Worm (Caenorhabditis elegans) whole organism, L4 larva: ENCODE measurements around the gene T06D8.9.

Experiments
- ceh-44 ChIP-seq: fragments of 200-800 bp; sonication (Bioruptor generic); IDR thresholded peaks from 2 replicates; pipeline ENCODE4 v1.3.6; 2022; ENCODE audit warnings: missing genetic modification reagents, missing genetic modification characterization, missing compliant biosample characterization
- hlh-30 ChIP-seq: sonication (generic microtip); optimal IDR thresholded peaks from 2 replicates; lab custom pipeline; 2017; ENCODE audit warnings: antibody characterized with exemption, mild to moderate bottlenecking, missing genetic modification characterization, missing compliant biosample characterization; ENCODE audit not compliant: insufficient read depth
- lin-15B ChIP-seq: fragments of 150-350 bp; sonication (generic microtip); optimal IDR thresholded peaks from 3 replicates; lab custom pipeline; 2014; ENCODE audit warnings: missing biosample characterization, missing genetic modification characterization
- lsy-2 ChIP-seq, 2 experiments: fragments of 150-350 bp in 1 of 2; sonication (generic microtip) in 1 of 2; optimal IDR thresholded peaks; 2 replicates each; lab custom pipeline; 2014 to 2017; ENCODE audit warnings: missing biosample characterization in 2 of 2, missing genetic modification characterization in 2 of 2
- mdt-29 ChIP-seq: fragments of 200-800 bp; sonication (Bioruptor generic); IDR thresholded peaks from 2 replicates; pipeline ENCODE4 v1.3.6; 2022; ENCODE audit warnings: missing genetic modification reagents, missing genetic modification characterization, missing compliant biosample characterization
- mep-1 ChIP-seq: fragments of 150-350 bp; sonication (generic microtip); optimal IDR thresholded peaks from 3 replicates; lab custom pipeline; 2014; ENCODE audit warnings: missing biosample characterization, missing genetic modification characterization
- nhr-28 ChIP-seq: fragments of 150-350 bp; optimal IDR thresholded peaks from 2 replicates; lab custom pipeline; 2014; ENCODE audit warnings: missing biosample characterization, missing genetic modification characterization
- nhr-41 ChIP-seq: fragments of 200-800 bp; sonication (Bioruptor generic); IDR thresholded peaks from 2 replicates; pipeline ENCODE4 v1.3.6; 2022; ENCODE audit warnings: missing genetic modification reagents, missing genetic modification characterization, missing compliant biosample characterization
- nhr-76 ChIP-seq: fragments of 150-350 bp; optimal IDR thresholded peaks from 2 replicates; lab custom pipeline; 2014; ENCODE audit warnings: missing biosample characterization, missing genetic modification characterization
- skn-1 ChIP-seq: fragments of 150-350 bp; optimal IDR thresholded peaks from 2 replicates; lab custom pipeline; 2014; ENCODE audit warnings: missing biosample characterization, missing genetic modification characterization
- vab-7 ChIP-seq: fragments of 200-800 bp; sonication (Bioruptor generic); IDR thresholded peaks from 2 replicates; pipeline ENCODE4 v1.3.6; 2022; ENCODE audit warnings: missing genetic modification reagents, missing genetic modification characterization, missing compliant biosample characterization
- zfp-2 ChIP-seq: sonication (generic microtip); optimal IDR thresholded peaks from 2 replicates; lab custom pipeline; 2016; ENCODE audit warnings: mild to moderate bottlenecking, missing genetic modification characterization, missing compliant biosample characterization
- ztf-11 ChIP-seq: fragments of 150-350 bp; optimal IDR thresholded peaks from 2 replicates; lab custom pipeline; 2014; ENCODE audit warnings: missing biosample characterization, missing genetic modification characterization
- ztf-7 ChIP-seq: fragments of 150-350 bp; optimal IDR thresholded peaks from 2 replicates; lab custom pipeline; 2014; ENCODE audit warnings: missing biosample characterization, missing genetic modification characterization

ce11 chrII:11200234-11200755 lies 39.1 kb upstream of the T06D8.9 start:
- TF ChIP-seq nhr-28 (peak; percentile 11), zfp-2 (tag; lab: Kevin White, UChicago) (no peak), nhr-41 (no peak), lin-15B (no peak), ceh-44 (no peak), mep-1 (peak; percentile 24), hlh-30 (tag; lab: Kevin White, UChicago) (no peak), vab-7 (no peak), ztf-7 (tag; lab: Kevin White, UChicago) (no peak), nhr-76 (tag; lab: Kevin White, UChicago) (no peak), lsy-2 (tag; optimal IDR thresholded peaks at IDR 0.05; lab: Kevin White, UChicago) (no peak), skn-1 (tag; lab: Kevin White, UChicago) (no peak), mdt-29 (no peak), ztf-11 (no peak)
